Worm (Caenorhabditis elegans) whole organism, late embryonic: ENCODE measurements around the gene Y40B10A.11.

ENCODE experiments used
- K02D7.2 ChIP-seq: sonication (generic microtip); optimal IDR thresholded peaks from 2 replicates; lab custom pipeline; 2017; ENCODE audit warnings: mild to moderate bottlenecking, missing genetic modification characterization, missing compliant biosample characterization
- ama-1 ChIP-seq: fragments of 150-350 bp; optimal IDR thresholded peaks from 2 replicates; lab custom pipeline; 2014
- elt-2 ChIP-seq: sonication (generic microtip); optimal IDR thresholded peaks from 2 replicates; lab custom pipeline; 2016; ENCODE audit warnings: missing genetic modification reagents, missing genetic modification characterization, missing compliant biosample characterization
- ets-4 ChIP-seq: sonication (generic microtip); optimal IDR thresholded peaks from 2 replicates; lab custom pipeline; 2016; ENCODE audit warnings: missing genetic modification characterization, missing compliant biosample characterization
- fkh-10 ChIP-seq: fragments of 150-350 bp; optimal IDR thresholded peaks from 2 replicates; lab custom pipeline; 2014; ENCODE audit warnings: missing biosample characterization, missing genetic modification reagents, missing genetic modification characterization
- fkh-6 ChIP-seq: sonication (generic microtip); optimal IDR thresholded peaks from 2 replicates; lab custom pipeline; 2016; ENCODE audit warnings: missing genetic modification characterization, missing compliant biosample characterization
- lin-11 ChIP-seq: fragments of 200-800 bp; sonication (Bioruptor generic); optimal IDR thresholded peaks from 2 replicates; lab custom pipeline; 2018; ENCODE audit warnings: mild to moderate bottlenecking, missing genetic modification characterization, missing compliant biosample characterization
- nhr-11 ChIP-seq: fragments of 150-350 bp; optimal IDR thresholded peaks from 2 replicates; lab custom pipeline; 2014; ENCODE audit warnings: missing biosample characterization, missing genetic modification characterization
- nhr-232 ChIP-seq: sonication (generic microtip); optimal IDR thresholded peaks from 2 replicates; lab custom pipeline; 2016; ENCODE audit warnings: missing genetic modification characterization, missing compliant biosample characterization
- pha-4 ChIP-seq: fragments of 150-350 bp; optimal IDR thresholded peaks from 2 replicates; lab custom pipeline; 2018; ENCODE audit warnings: missing biosample characterization, missing genetic modification reagents, missing genetic modification characterization
- rnt-1 ChIP-seq: sonication (generic microtip); optimal IDR thresholded peaks from 2 replicates; lab custom pipeline; 2016; ENCODE audit warnings: missing genetic modification characterization, missing compliant biosample characterization
- tbx-7 ChIP-seq: sonication (generic microtip); optimal IDR thresholded peaks from 2 replicates; lab custom pipeline; 2016; ENCODE audit warnings: missing genotype, missing genetic modification characterization, missing compliant biosample characterization
- unc-55 ChIP-seq: sonication (generic microtip); optimal IDR thresholded peaks from 2 replicates; lab custom pipeline; 2017; ENCODE audit warnings: missing biosample characterization, missing genetic modification reagents, missing genetic modification characterization

ce11 chrV:2018689-2019088 lies 32.7 kb downstream of the Y40B10A.11 start, which contains the start of gene F59A7.14:
- TF ChIP-seq K02D7.2, result no peak
- TF ChIP-seq nhr-11 (tag; lab: Kevin White, UChicago), result no peak
- no peak for TF ChIP-seq unc-55 (GFP tag; lab: Kevin White, UChicago)
- no peak for TF ChIP-seq fkh-10
- TF ChIP-seq rnt-1 (tag; lab: Kevin White, UChicago), result no peak
- TF ChIP-seq lin-11 (tag; lab: Kevin White, UChicago), result no peak
- no peak for TF ChIP-seq elt-2 (tag; lab: Kevin White, UChicago)
- no peak for TF ChIP-seq nhr-232 (tag; lab: Kevin White, UChicago)
- no peak for TF ChIP-seq pha-4 (tag; lab: Kevin White, UChicago)
- no peak for TF ChIP-seq fkh-6 (tag; lab: Kevin White, UChicago)
- no peak for TF ChIP-seq tbx-7 (tag; lab: Kevin White, UChicago)
- TF ChIP-seq ama-1 (lab: Kevin White, UChicago), result no peak
- no peak for TF ChIP-seq ets-4 (tag; lab: Kevin White, UChicago)
